Fruit fly (Drosophila melanogaster): Measurements from ENCODE around the gene sip1.

- TF ChIP-seq CG8478 (optimal IDR thresholded peaks at IDR 0.05) = no peak
- no peak for TF ChIP-seq CTCF (optimal IDR thresholded peaks at IDR 0.05)
Observed at dm6 chr2L:5743537-5744148, 22.8 kb downstream of the sip1 start.
